Worm (Caenorhabditis elegans) whole organism, L4/young adult: ENCODE measurements around the gene rsp-5.

Experiments
- W03F9.2 ChIP-seq: fragments of 150-350 bp; optimal IDR thresholded peaks from 2 replicates; lab custom pipeline; 2014; ENCODE audit warnings: missing biosample characterization, missing genetic modification characterization
- dao-5 ChIP-seq: sonication (generic microtip); optimal IDR thresholded peaks from 2 replicates; lab custom pipeline; 2016; ENCODE audit warnings: missing genotype, missing genetic modification characterization, moderate library complexity, missing compliant biosample characterization
- him-1 ChIP-seq: sonication (generic microtip); optimal IDR thresholded peaks from 2 replicates; lab custom pipeline; 2016; ENCODE audit warnings: missing genotype, missing genetic modification reagents, missing genetic modification characterization, missing compliant biosample characterization

ce11 chrII:6513357-6513756, 23.4 kb downstream of the rsp-5 start:
- TF ChIP-seq him-1 (tag; lab: Kevin White, UChicago) (no peak), W03F9.2 (tag; lab: Kevin White, UChicago) (no peak), dao-5 (tag; lab: Kevin White, UChicago) (no peak)
